Worm (Caenorhabditis elegans) whole organism, midembryonic: ENCODE results near the gene cif-1.

Experiments used
- T22C8.4 ChIP-seq: fragments of 200-800 bp; sonication (Bioruptor generic); IDR thresholded peaks from 2 replicates; pipeline ENCODE4 v1.3.6; 2022; ENCODE audit warnings: missing genetic modification characterization, missing compliant biosample characterization
- cog-1 ChIP-seq: sonication (generic microtip); optimal IDR thresholded peaks from 2 replicates; lab custom pipeline; 2016; ENCODE audit warnings: missing genetic modification characterization, missing compliant biosample characterization
- flt-1 ChIP-seq: fragments of 200-800 bp; sonication (Bioruptor generic); IDR thresholded peaks from 2 replicates; pipeline ENCODE4 v1.3.6; 2022; ENCODE audit warnings: missing genetic modification characterization, missing compliant biosample characterization
- klf-2 ChIP-seq: fragments of 200-800 bp; sonication (Bioruptor generic); conservative IDR thresholded peaks from 2 replicates; pipeline ENCODE4 v1.3.6; 2022; ENCODE audit warnings: missing genetic modification reagents, missing genetic modification characterization, missing compliant biosample characterization
- med-1 ChIP-seq: sonication (generic microtip); optimal IDR thresholded peaks from 2 replicates; lab custom pipeline; 2017; ENCODE audit warnings: missing genetic modification characterization, mild to moderate bottlenecking, missing compliant biosample characterization, antibody characterized with exemption, missing genetic modification reagents; ENCODE audit not compliant: insufficient read depth
- ref-1 ChIP-seq: fragments of 200-800 bp; sonication (Bioruptor generic); conservative IDR thresholded peaks from 2 replicates; pipeline ENCODE4 v1.3.6; 2022; ENCODE audit warnings: missing genetic modification reagents, missing genetic modification characterization, missing compliant biosample characterization
- tab-1 ChIP-seq: fragments of 200-800 bp; sonication (Bioruptor generic); IDR thresholded peaks from 2 replicates; pipeline ENCODE4 v1.3.6; 2022; ENCODE audit warnings: missing genetic modification characterization, missing compliant biosample characterization
- ztf-23 ChIP-seq: fragments of 200-800 bp; sonication (Bioruptor generic); IDR thresholded peaks from 2 replicates; pipeline ENCODE4 v1.3.6; 2022; ENCODE audit warnings: missing genetic modification reagents, missing genetic modification characterization, missing compliant biosample characterization
- ztf-29 ChIP-seq: fragments of 200-800 bp; sonication (Bioruptor generic); IDR thresholded peaks from 2 replicates; pipeline ENCODE4 v1.3.6; 2022; ENCODE audit warnings: missing genetic modification reagents, missing genetic modification characterization, missing compliant biosample characterization

cif-1 gene

ce11 chrIV:4657874-4658273 is 52.7 kb downstream of the cif-1 start, which contains the start of gene col-111:
Gene col-111 (minus strand): TSS chrIV:4657974.
- TF ChIP-seq tab-1 (GFP tag; lab: Robert Waterston, UW) (no peak), T22C8.4 (GFP tag; lab: Robert Waterston, UW) (no peak), flt-1 (GFP tag; lab: Robert Waterston, UW) (no peak), cog-1 (tag; lab: Kevin White, UChicago) (no peak), ref-1 (GFP tag; lab: Robert Waterston, UW) (no peak), ztf-29 (GFP tag; lab: Robert Waterston, UW) (no peak), klf-2 (GFP tag; lab: Robert Waterston, UW) (no peak), med-1 (GFP tag; lab: Kevin White, UChicago) (no peak), ztf-23 (GFP tag; lab: Robert Waterston, UW) (no peak)
